Worm (Caenorhabditis elegans) whole organism, L4 larva: Measurements from ENCODE around the gene tag-234.

Source experiments
- R02D3.7 ChIP-seq: fragments of 150-350 bp; sonication (generic microtip); optimal IDR thresholded peaks from 3 replicates; lab custom pipeline; 2014; ENCODE audit warnings: missing biosample characterization, missing genetic modification characterization
- cey-2 ChIP-seq: sonication (generic microtip); optimal IDR thresholded peaks from 3 replicates; lab custom pipeline; 2017; ENCODE audit warnings: missing genetic modification characterization, mild to moderate bottlenecking, missing compliant biosample characterization, antibody characterized with exemption, borderline replicate concordance; ENCODE audit not compliant: insufficient read depth
- daf-19 ChIP-seq: fragments of 200-800 bp; sonication (Bioruptor generic); conservative IDR thresholded peaks from 2 replicates; pipeline ENCODE4 v1.3.6; 2022; ENCODE audit warnings: missing genetic modification characterization, missing compliant biosample characterization
- fkh-10 ChIP-seq: fragments of 150-350 bp; optimal IDR thresholded peaks from 2 replicates; lab custom pipeline; 2014; ENCODE audit warnings: missing biosample characterization, missing genetic modification reagents, missing genetic modification characterization
- fos-1 ChIP-seq: fragments of 150-350 bp; optimal IDR thresholded peaks from 2 replicates; lab custom pipeline; 2014; ENCODE audit warnings: missing biosample characterization, missing genetic modification characterization
- mep-1 ChIP-seq: fragments of 150-350 bp; sonication (generic microtip); optimal IDR thresholded peaks from 3 replicates; lab custom pipeline; 2014; ENCODE audit warnings: missing biosample characterization, missing genetic modification characterization
- nhr-11 ChIP-seq: fragments of 150-350 bp; optimal IDR thresholded peaks from 2 replicates; lab custom pipeline; 2014; ENCODE audit warnings: missing biosample characterization, missing genetic modification characterization
- snpc-4 ChIP-seq: fragments of 150-350 bp; optimal IDR thresholded peaks from 2 replicates; lab custom pipeline; 2014; ENCODE audit warnings: missing biosample characterization, missing genetic modification characterization
- unc-62 ChIP-seq, 3 experiments: fragments of 150-350 bp in 1 of 3; sonication (generic microtip); optimal IDR thresholded peaks in 2 of 3; peaks in 1 of 3; 1 replicate in 1 of 3; 2 replicates in 2 of 3; lab custom pipeline; 2014 to 2017; ENCODE audit warnings: missing biosample characterization in 3 of 3, missing genetic modification characterization in 3 of 3, missing genetic modification reagents in 3 of 3, missing genotype in 1 of 3
- ztf-11 ChIP-seq: fragments of 150-350 bp; optimal IDR thresholded peaks from 2 replicates; lab custom pipeline; 2014; ENCODE audit warnings: missing biosample characterization, missing genetic modification characterization

DNA sequence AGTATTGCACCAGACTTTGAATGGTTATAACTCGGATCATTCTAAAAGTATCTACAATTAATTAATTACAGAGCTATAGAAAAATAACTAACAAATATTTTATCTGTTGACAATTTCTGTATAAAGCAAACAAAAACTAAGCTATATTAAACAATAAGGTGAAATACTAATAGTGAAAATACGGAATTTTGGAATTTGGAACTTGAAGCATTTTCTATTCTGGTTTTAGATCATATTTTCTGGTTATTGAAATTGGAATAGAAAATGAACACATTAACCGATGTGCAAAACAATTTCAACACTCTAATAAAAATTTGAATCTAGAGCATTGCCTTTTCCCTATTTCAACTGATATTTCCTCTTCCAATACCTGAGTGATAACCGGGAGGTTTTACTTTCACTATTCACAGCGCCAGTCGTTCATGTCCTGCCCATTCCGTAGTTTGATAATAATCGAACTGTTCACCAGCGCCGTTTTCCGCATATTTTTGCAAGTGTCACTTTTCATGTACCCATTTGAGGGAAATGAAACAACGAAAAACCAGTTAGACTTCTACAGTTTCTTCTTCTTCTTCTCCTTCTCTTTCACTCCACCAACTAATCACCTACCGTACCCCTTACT lies 36.0 kb downstream of the tag-234 start:
- no peak for TF ChIP-seq nhr-11 (tag; lab: Kevin White, UChicago)
- no peak for TF ChIP-seq daf-19 (GFP tag; lab: Robert Waterston, UW)
- TF ChIP-seq cey-2 (tag; lab: Kevin White, UChicago) = no peak
- TF ChIP-seq snpc-4 = no peak
- TF ChIP-seq fos-1 (tag; lab: Kevin White, UChicago) = no peak
- TF ChIP-seq mep-1 (tag; lab: Kevin White, UChicago) = no peak
- no peak for TF ChIP-seq ztf-11
- TF ChIP-seq R02D3.7 (tag; lab: Kevin White, UChicago) = no peak
- TF ChIP-seq unc-62 (GFP tag; optimal IDR thresholded peaks at IDR 0.05 in 1 of 2; lab: Kevin White, UChicago) = no peak
- no peak for TF ChIP-seq unc-62 (tag; optimal IDR thresholded peaks at IDR 0.05; lab: Kevin White, UChicago)
- TF ChIP-seq fkh-10 = no peak
